Worm (Caenorhabditis elegans) whole organism, early embryonic: ENCODE measurements around the gene F58F12.12.

Source experiments
- B0310.2 ChIP-seq: sonication (generic microtip); optimal IDR thresholded peaks from 2 replicates; lab custom pipeline; 2016; ENCODE audit warnings: mild to moderate bottlenecking, missing genetic modification characterization, missing compliant biosample characterization
- F13C5.2 ChIP-seq: sonication (generic microtip); optimal IDR thresholded peaks from 2 replicates; lab custom pipeline; 2017; ENCODE audit warnings: mild to moderate bottlenecking, missing genetic modification characterization, inconsistent platforms, missing compliant biosample characterization
- aly-1 ChIP-seq: sonication (generic microtip); optimal IDR thresholded peaks from 2 replicates; lab custom pipeline; 2016; ENCODE audit warnings: missing genetic modification characterization, missing compliant biosample characterization
- ama-1 ChIP-seq: fragments of 150-350 bp; optimal IDR thresholded peaks from 2 replicates; lab custom pipeline; 2014
- ceh-13 ChIP-seq: fragments of 200-800 bp; sonication (Bioruptor generic); optimal IDR thresholded peaks from 2 replicates; lab custom pipeline; 2018; ENCODE audit warnings: mild to moderate bottlenecking, missing genetic modification characterization, missing compliant biosample characterization
- ceh-36 ChIP-seq: sonication (generic microtip); optimal IDR thresholded peaks from 2 replicates; lab custom pipeline; 2016; ENCODE audit warnings: missing genetic modification characterization, inconsistent platforms, missing compliant biosample characterization
- ets-7 ChIP-seq: sonication (generic microtip); optimal IDR thresholded peaks from 2 replicates; lab custom pipeline; 2016; ENCODE audit warnings: missing genotype, missing genetic modification characterization, missing compliant biosample characterization
- flt-1 ChIP-seq: fragments of 200-800 bp; sonication (Bioruptor generic); IDR thresholded peaks from 2 replicates; pipeline ENCODE4 v1.3.6; 2022; ENCODE audit warnings: missing genetic modification characterization, missing compliant biosample characterization
- hmbx-1 ChIP-seq: sonication (generic microtip); optimal IDR thresholded peaks from 2 replicates; lab custom pipeline; 2016; ENCODE audit warnings: mild to moderate bottlenecking, missing genetic modification characterization, missing compliant biosample characterization
- hmg-4 ChIP-seq: fragments of 200-800 bp; sonication (Bioruptor generic); optimal IDR thresholded peaks from 2 replicates; lab custom pipeline; 2018; ENCODE audit warnings: mild to moderate bottlenecking, missing genetic modification characterization, missing compliant biosample characterization
- hnd-1 ChIP-seq: sonication (generic microtip); optimal IDR thresholded peaks from 2 replicates; lab custom pipeline; 2016; ENCODE audit warnings: missing genetic modification characterization, missing compliant biosample characterization
- pes-1 ChIP-seq: fragments of 200-800 bp; sonication (Bioruptor generic); IDR thresholded peaks from 2 replicates; pipeline ENCODE4 v1.3.6; 2022; ENCODE audit warnings: missing genetic modification reagents, missing genetic modification characterization, missing compliant biosample characterization
- scrt-1 ChIP-seq: fragments of 200-800 bp; sonication (Bioruptor generic); IDR thresholded peaks from 2 replicates; pipeline ENCODE4 v1.3.6; 2022; ENCODE audit warnings: missing genetic modification characterization, missing compliant biosample characterization
- sea-1 ChIP-seq: fragments of 200-800 bp; sonication (Bioruptor generic); conservative IDR thresholded peaks from 2 replicates; pipeline ENCODE4 v1.3.6; 2022; ENCODE audit warnings: missing genetic modification characterization, missing compliant biosample characterization
- tbx-11 ChIP-seq: fragments of 200-800 bp; sonication (Bioruptor generic); IDR thresholded peaks from 2 replicates; pipeline ENCODE4 v1.3.6; 2022; ENCODE audit warnings: missing genetic modification characterization, missing compliant biosample characterization
- tbx-37 ChIP-seq: fragments of 200-800 bp; sonication (Bioruptor generic); conservative IDR thresholded peaks from 2 replicates; pipeline ENCODE4 v1.3.6; 2022; ENCODE audit warnings: missing genetic modification reagents, missing genetic modification characterization, missing compliant biosample characterization
- tra-4 ChIP-seq: sonication (generic microtip); optimal IDR thresholded peaks from 2 replicates; lab custom pipeline; 2017; ENCODE audit warnings: missing genetic modification characterization, missing compliant biosample characterization

The F58F12.12 gene

ce11 chrII:6349968-6350367 is 31.0 kb upstream of the F58F12.12 start:
- no peak for TF ChIP-seq aly-1 (tag; lab: Kevin White, UChicago)
- no peak for TF ChIP-seq hnd-1 (tag; lab: Kevin White, UChicago)
- TF ChIP-seq F13C5.2 (tag; lab: Kevin White, UChicago), result no peak
- TF ChIP-seq pes-1 (GFP tag; lab: Robert Waterston, UW), result no peak
- TF ChIP-seq ceh-13 (GFP tag; lab: Kevin White, UChicago), result no peak
- no peak for TF ChIP-seq sea-1 (GFP tag; lab: Robert Waterston, UW)
- no peak for TF ChIP-seq ama-1 (lab: Kevin White, UChicago)
- no peak for TF ChIP-seq B0310.2 (tag; lab: Kevin White, UChicago)
- TF ChIP-seq tbx-11 (GFP tag; lab: Robert Waterston, UW), result no peak
- no peak for TF ChIP-seq ceh-36 (tag; lab: Kevin White, UChicago)
- TF ChIP-seq flt-1, result no peak
- no peak for TF ChIP-seq tbx-37 (GFP tag; lab: Robert Waterston, UW)

- no peak for TF ChIP-seq tbx-37 (GFP tag; lab: Robert Waterston, UW)
- no peak for TF ChIP-seq ets-7
- TF ChIP-seq pes-1 (GFP tag; lab: Robert Waterston, UW), result no peak
- no peak for TF ChIP-seq scrt-1 (GFP tag; lab: Robert Waterston, UW)
- no peak for TF ChIP-seq sea-1 (GFP tag; lab: Robert Waterston, UW)
- no peak for TF ChIP-seq hmg-4
- no peak for TF ChIP-seq F13C5.2 (tag; lab: Kevin White, UChicago)
- no peak for TF ChIP-seq tbx-11 (GFP tag; lab: Robert Waterston, UW)
- no peak for TF ChIP-seq ceh-13 (GFP tag; lab: Kevin White, UChicago)
Measured at ce11 chrII:6351887-6352286, 29.1 kb upstream of the F58F12.12 start, which contains the start of gene C32D5.10. C32D5.10 (minus strand) TSS chrII:6351987.

- TF ChIP-seq F13C5.2 (tag; lab: Kevin White, UChicago), result no peak
- 0 out of 2 replicates have a peak, but pooled peaks have one; percentile 11 for TF ChIP-seq scrt-1 (GFP tag; lab: Robert Waterston, UW)
- TF ChIP-seq ceh-36 (tag; lab: Kevin White, UChicago), result no peak
- peak; percentile 28 for TF ChIP-seq hmg-4
Measured at ce11 chrII:6355396-6356346, 25.3 kb upstream of the F58F12.12 start, which contains the start of gene C32D5.11. C32D5.11 (minus strand) TSS chrII:6355446.

ce11 chrII:6358232-6358631 is 22.7 kb upstream of the F58F12.12 start:
- TF ChIP-seq tra-4 (tag; lab: Kevin White, UChicago) (no peak), hmbx-1 (tag; lab: Kevin White, UChicago) (no peak), B0310.2 (tag; lab: Kevin White, UChicago) (no peak), tbx-11 (GFP tag; lab: Robert Waterston, UW) (no peak), ceh-36 (tag; lab: Kevin White, UChicago) (no peak), flt-1 (no peak), hnd-1 (tag; lab: Kevin White, UChicago) (no peak), scrt-1 (GFP tag; lab: Robert Waterston, UW) (no peak), pes-1 (GFP tag; lab: Robert Waterston, UW) (no peak), ama-1 (lab: Kevin White, UChicago) (no peak), ets-7 (no peak), aly-1 (tag; lab: Kevin White, UChicago) (no peak), ceh-13 (GFP tag; lab: Kevin White, UChicago) (no peak), tbx-37 (GFP tag; lab: Robert Waterston, UW) (no peak), hmg-4 (no peak), F13C5.2 (tag; lab: Kevin White, UChicago) (no peak), sea-1 (GFP tag; lab: Robert Waterston, UW) (no peak)

ce11 chrII:6358905-6359304 is 22.1 kb upstream of the F58F12.12 start, which contains the start of gene C32D5.12:
C32D5.12 (minus strand) TSS chrII:6359005.
- TF ChIP-seq tbx-37 (GFP tag; lab: Robert Waterston, UW), result no peak
- TF ChIP-seq ama-1 (lab: Kevin White, UChicago), result no peak
- TF ChIP-seq tbx-11 (GFP tag; lab: Robert Waterston, UW), result no peak
- TF ChIP-seq flt-1, result no peak
- no peak for TF ChIP-seq hmbx-1 (tag; lab: Kevin White, UChicago)
- no peak for TF ChIP-seq ceh-36 (tag; lab: Kevin White, UChicago)

ce11 chrII:6360822-6361221 is 20.1 kb upstream of the F58F12.12 start, which contains the start of gene K10B2.4:
K10B2.4 (minus strand) TSS chrII:6360959.
- TF ChIP-seq ets-7, result no peak
- no peak for TF ChIP-seq B0310.2 (tag; lab: Kevin White, UChicago)
- TF ChIP-seq tbx-11 (GFP tag; lab: Robert Waterston, UW), result no peak
- TF ChIP-seq tra-4 (tag; lab: Kevin White, UChicago), result no peak
- TF ChIP-seq F13C5.2 (tag; lab: Kevin White, UChicago), result peak; percentile 1
- TF ChIP-seq ceh-36 (tag; lab: Kevin White, UChicago), result no peak

ce11 chrII:6365237-6365815 is 15.6 kb upstream of the F58F12.12 start, which contains the start of the genes ani-2 and clec-88:
ani-2 (minus strand) TSS chrII:6365367.
clec-88 (plus strand) TSS chrII:6365722.
- TF ChIP-seq ceh-13 (GFP tag; lab: Kevin White, UChicago) (no peak), tbx-11 (GFP tag; lab: Robert Waterston, UW) (no peak), tra-4 (tag; lab: Kevin White, UChicago) (no peak), ama-1 (lab: Kevin White, UChicago) (no peak), B0310.2 (tag; lab: Kevin White, UChicago) (no peak)
